Fruit fly (Drosophila melanogaster): ENCODE data around the gene EloA.

Gene EloA

dm6 chr3R:23225266-23225665, 26.1 kb upstream of the EloA start:
- no peak for TF ChIP-seq CG17801 (GFP tag; optimal IDR thresholded peaks at IDR 0.05; ENCODE audit: partially characterized antibody)

dm6 chr3R:23226521-23227039, 24.8 kb upstream of the EloA start, which contains the start of gene cnc:
Gene cnc (minus strand): TSS chr3R:23226711.
- TF ChIP-seq CG17801 (GFP tag; optimal IDR thresholded peaks at IDR 0.05; ENCODE audit: partially characterized antibody): peak; percentile 70

dm6 chr3R:23228605-23229264, 22.6 kb upstream of the EloA start:
- no peak for TF ChIP-seq CG17801 (GFP tag; optimal IDR thresholded peaks at IDR 0.05; ENCODE audit: partially characterized antibody)

- TF ChIP-seq CG17801 (GFP tag; optimal IDR thresholded peaks at IDR 0.05; ENCODE audit: partially characterized antibody): no peak
Observed at dm6 chr3R:23239051-23239450, 12.3 kb upstream of the EloA start.

dm6 chr3R:23239934-23240632, 11.3 kb upstream of the EloA start:
- TF ChIP-seq CG17801 (GFP tag; optimal IDR thresholded peaks at IDR 0.05; ENCODE audit: partially characterized antibody): no peak

dm6 chr3R:23248853-23249573, 2.4 kb upstream of the EloA start, which contains the start of gene CG4467:
Gene CG4467 (minus strand): TSS chr3R:23248903.
- no peak for TF ChIP-seq CG17801 (GFP tag; optimal IDR thresholded peaks at IDR 0.05; ENCODE audit: partially characterized antibody)

- TF ChIP-seq CG17801 (GFP tag; optimal IDR thresholded peaks at IDR 0.05; ENCODE audit: partially characterized antibody): peak; percentile 82
Observed at dm6 chr3R:23257986-23258427, 6.6 kb downstream of the EloA start, which contains the start of the genes wda and Pex11c. Gene wda (minus strand): TSS chr3R:23258087. Gene Pex11c (plus strand): TSS chr3R:23258365.

- no peak for TF ChIP-seq CG17801 (GFP tag; optimal IDR thresholded peaks at IDR 0.05; ENCODE audit: partially characterized antibody)
Observed at dm6 chr3R:23258524-23258923, 7.2 kb downstream of the EloA start.

dm6 chr3R:23260569-23260968, 9.2 kb downstream of the EloA start:
- TF ChIP-seq CG17801 (GFP tag; optimal IDR thresholded peaks at IDR 0.05; ENCODE audit: partially characterized antibody): no peak

dm6 chr3R:23278704-23279379, 27.5 kb downstream of the EloA start:
- TF ChIP-seq CG17801 (GFP tag; optimal IDR thresholded peaks at IDR 0.05; ENCODE audit: partially characterized antibody): no peak

- no peak for TF ChIP-seq CG17801 (GFP tag; optimal IDR thresholded peaks at IDR 0.05; ENCODE audit: partially characterized antibody)
Observed at dm6 chr3R:23279834-23280233, 28.5 kb downstream of the EloA start.

- peak; percentile 87 for TF ChIP-seq CG17801 (GFP tag; optimal IDR thresholded peaks at IDR 0.05; ENCODE audit: partially characterized antibody)
Observed at dm6 chr3R:23280806-23281257, 29.5 kb downstream of the EloA start, which contains the start of the genes orb and Cdc16. Gene orb (minus strand): TSS chr3R:23280856. Gene Cdc16 (plus strand): TSS chr3R:23281201.

- no peak for TF ChIP-seq CG17801 (GFP tag; optimal IDR thresholded peaks at IDR 0.05; ENCODE audit: partially characterized antibody)
Observed at dm6 chr3R:23283702-23284101, 32.3 kb downstream of the EloA start, which contains the start of gene CG6763. Gene CG6763 (plus strand): TSS chr3R:23284002.

dm6 chr3R:23284256-23284655, 32.9 kb downstream of the EloA start:
- peak; percentile 33 for TF ChIP-seq CG17801 (GFP tag; optimal IDR thresholded peaks at IDR 0.05; ENCODE audit: partially characterized antibody)

Data from ovary, adult (tissue).